Fruit fly (Drosophila melanogaster): ENCODE data around the gene Svip.

- TF ChIP-seq ttk (optimal IDR thresholded peaks at IDR 0.05), result no peak
- no peak for TF ChIP-seq h (optimal IDR thresholded peaks at IDR 0.05)
- TF ChIP-seq insv (optimal IDR thresholded peaks at IDR 0.05), result no peak
- TF ChIP-seq psq (optimal IDR thresholded peaks at IDR 0.05), result no peak
- no peak for TF ChIP-seq Sin3A (optimal IDR thresholded peaks at IDR 0.05)
- TF ChIP-seq Myc (optimal IDR thresholded peaks at IDR 0.05), result no peak
These were observed 1.5 kb downstream of the Svip start, which contains the start of gene Pdxk for dm6 chr3L:9360217-9360692.

All from Kc167 (cell line).